Fruit fly (Drosophila melanogaster) whole organism: ENCODE results near the gene Osi20.

Experiments
- CG8478 ChIP-seq: fragments of >200 bp; optimal IDR thresholded peaks from 2 replicates; lab custom pipeline; 2018; ENCODE audit warnings: inconsistent platforms
- Dll ChIP-seq: fragments of >200 bp; optimal IDR thresholded peaks from 2 replicates; lab custom pipeline; 2017
- pan ChIP-seq: fragments of >200 bp; optimal IDR thresholded peaks from 2 replicates; lab custom pipeline; 2017
- psq ChIP-seq: fragments of >200 bp; optimal IDR thresholded peaks from 2 replicates; lab custom pipeline; 2017
- usp ChIP-seq: fragments of >200 bp; optimal IDR thresholded peaks from 2 replicates; lab custom pipeline; 2017; ENCODE audit warnings: missing biosample characterization, missing genetic modification characterization, mixed read lengths

DNA sequence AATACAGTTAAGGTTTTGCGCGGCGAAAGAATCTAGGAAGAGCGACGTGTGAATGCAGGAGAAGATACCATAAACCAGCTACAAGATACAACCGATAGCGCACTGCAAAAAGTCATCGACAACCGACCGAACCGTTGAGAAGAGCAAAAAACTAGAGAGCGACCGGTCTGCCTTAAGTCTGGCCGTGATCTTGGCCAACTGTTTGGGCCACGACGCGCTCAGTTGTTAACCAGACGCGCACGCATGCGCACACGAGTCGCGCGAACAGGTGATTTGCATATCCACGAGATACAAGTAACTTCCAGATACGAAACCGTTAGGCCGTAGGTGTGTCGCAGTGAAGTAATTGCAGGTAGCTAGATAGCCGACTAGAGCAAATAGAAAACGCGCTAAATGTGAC, 24.8 kb upstream of the Osi20 start:
- TF ChIP-seq pan, result no peak
- no peak for TF ChIP-seq usp (GFP tag; lab: Kevin White, UChicago)
- TF ChIP-seq Dll (lab: Kevin White, UChicago), result no peak
- TF ChIP-seq psq (lab: Kevin White, UChicago), result no peak
- no peak for TF ChIP-seq CG8478 (lab: Kevin White, UChicago)
